Fruit fly (Drosophila melanogaster): ENCODE data around the gene Ir68a.

Ir68a gene

DNA sequence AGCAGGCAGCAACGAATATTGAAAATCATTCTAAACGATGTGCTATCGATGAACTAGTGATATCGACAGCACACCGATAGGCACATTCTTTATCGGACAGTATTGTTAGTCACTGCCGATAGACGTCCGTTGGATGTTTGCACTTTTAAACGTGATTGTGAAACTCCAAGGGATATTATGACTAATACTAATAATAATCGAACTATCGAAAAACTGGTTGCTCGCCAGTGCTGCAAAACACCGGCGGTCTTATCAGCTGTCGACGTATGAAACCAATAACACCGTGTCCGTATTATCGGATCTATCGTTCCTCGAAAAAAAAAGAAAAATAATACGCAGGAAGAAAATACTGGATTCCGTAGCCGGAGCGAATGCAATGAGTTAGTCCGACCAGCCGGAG lies 25.5 kb downstream of the Ir68a start, which contains the start of the genes Ube3a and CG7600 (continued):
- peak; percentile 45 for TF ChIP-seq CG2678 (tag; optimal IDR thresholded peaks at IDR 0.05)
- TF ChIP-seq wdn (GFP tag; IDR thresholded peaks at IDR 0.05) = no peak
- TF ChIP-seq pum (GFP tag; optimal IDR thresholded peaks at IDR 0.05) = no peak
- peak; percentile 20 for TF ChIP-seq vfl (GFP tag; optimal IDR thresholded peaks at IDR 0.05)
- no peak for TF ChIP-seq Camta (GFP tag; optimal IDR thresholded peaks at IDR 0.05)
- TF ChIP-seq Poxn (GFP tag; IDR thresholded peaks at IDR 0.05) = no peak
- TF ChIP-seq CG30020 (tag; optimal IDR thresholded peaks at IDR 0.05) = peak; percentile 56
- TF ChIP-seq stwl (tag; optimal IDR thresholded peaks at IDR 0.05) = peak; percentile 99
- no peak for TF ChIP-seq org-1 (GFP tag; optimal IDR thresholded peaks at IDR 0.05)
- peak; percentile 63 for TF ChIP-seq gro (GFP tag; optimal IDR thresholded peaks at IDR 0.05)
- TF ChIP-seq Lim3 (GFP tag; IDR thresholded peaks at IDR 0.05) = no peak
- peak; percentile 94 for TF ChIP-seq HmgZ (tag; optimal IDR thresholded peaks at IDR 0.05)
- TF ChIP-seq Gug (GFP tag; IDR thresholded peaks at IDR 0.05) = no peak
- TF ChIP-seq B-H2 (GFP tag; optimal IDR thresholded peaks at IDR 0.05) = peak; percentile 90
- no peak for TF ChIP-seq Hr39 (optimal IDR thresholded peaks at IDR 0.05)
- TF ChIP-seq ash1 (GFP tag; optimal IDR thresholded peaks at IDR 0.05) = peak; percentile 21
- TF ChIP-seq CG42726 (GFP tag; IDR thresholded peaks at IDR 0.05; ENCODE audit: partially characterized antibody) = peak; percentile 91; the same call in 1 of the 2 replicates
- TF ChIP-seq p53 (GFP tag; optimal IDR thresholded peaks at IDR 0.05) = peak; percentile 7
- peak; percentile 94 for TF ChIP-seq Med (GFP tag)
- peak; percentile 100 for TF ChIP-seq hb (GFP tag; IDR thresholded peaks at IDR 0.05; ENCODE audit: partially characterized antibody)
- TF ChIP-seq CG17361 (GFP tag; IDR thresholded peaks at IDR 0.05) = 0 out of 3 replicates have a peak, but pooled peaks have one; percentile 41
- TF ChIP-seq Dll (GFP tag; IDR thresholded peaks at IDR 0.05; ENCODE audit: partially characterized antibody) = peak; percentile 98
- peak; percentile 79 for TF ChIP-seq CrebB (tag; optimal IDR thresholded peaks at IDR 0.05)
- no peak for TF ChIP-seq CG31388 (GFP tag; optimal IDR thresholded peaks at IDR 0.05)
- peak; percentile 40 for TF ChIP-seq bcd (GFP tag; optimal IDR thresholded peaks at IDR 0.05)
- TF ChIP-seq CG13123 (GFP tag; optimal IDR thresholded peaks at IDR 0.05) = no peak
- TF ChIP-seq CG8281 (tag; optimal IDR thresholded peaks at IDR 0.05) = no peak
- TF ChIP-seq CG3995 (GFP tag; optimal IDR thresholded peaks at IDR 0.05) = peak; percentile 95
- TF ChIP-seq Atf-2 (GFP tag; optimal IDR thresholded peaks at IDR 0.05) = peak; percentile 19
- TF ChIP-seq ind (GFP tag; optimal IDR thresholded peaks at IDR 0.05) = no peak
- TF ChIP-seq NC2β (GFP tag; optimal IDR thresholded peaks at IDR 0.05) = peak; percentile 65
- TF ChIP-seq Sin3A (optimal IDR thresholded peaks at IDR 0.05) = peak; percentile 71
- no peak for TF ChIP-seq Mad (GFP tag; optimal IDR thresholded peaks at IDR 0.05)
- peak; percentile 66 for TF ChIP-seq CG2712 (tag; optimal IDR thresholded peaks at IDR 0.05)
- TF ChIP-seq Nf-YA (GFP tag; IDR thresholded peaks at IDR 0.05) = no peak
- TF ChIP-seq NK7.1 (GFP tag; optimal IDR thresholded peaks at IDR 0.05) = no peak
- TF ChIP-seq lbe (GFP tag; optimal IDR thresholded peaks at IDR 0.05) = peak; percentile 81
- no peak for TF ChIP-seq CG7372 (GFP tag; IDR thresholded peaks at IDR 0.05)
- peak; percentile 95 for TF ChIP-seq CG15514 (GFP tag; optimal IDR thresholded peaks at IDR 0.05)
- peak; percentile 100 for TF ChIP-seq vnd (GFP tag; IDR thresholded peaks at IDR 0.05; ENCODE audit: partially characterized antibody)
- peak; percentile 18; the same call in 1 of the 2 replicates for TF ChIP-seq sim (GFP tag; IDR thresholded peaks at IDR 0.05)
- TF ChIP-seq Elba2 (GFP tag; optimal IDR thresholded peaks at IDR 0.05) = peak; percentile 60
- TF ChIP-seq Blimp-1 (GFP tag; optimal IDR thresholded peaks at IDR 0.05) = no peak
- TF ChIP-seq CG2202 (tag; optimal IDR thresholded peaks at IDR 0.05) = peak; percentile 34
- TF ChIP-seq pho (GFP tag; optimal IDR thresholded peaks at IDR 0.05) = peak; percentile 70
- peak; percentile 74 for TF ChIP-seq CG17186 (GFP tag; optimal IDR thresholded peaks at IDR 0.05)
- peak; percentile 47; the same call in 1 of the 3 replicates for TF ChIP-seq ci (GFP tag; IDR thresholded peaks at IDR 0.05)
- TF ChIP-seq Trl (optimal IDR thresholded peaks at IDR 0.05) = no peak
- peak; percentile 51 for TF ChIP-seq Trl (GFP tag; optimal IDR thresholded peaks at IDR 0.05)
- TF ChIP-seq PHDP (tag; optimal IDR thresholded peaks at IDR 0.05) = peak; percentile 48
- no peak for TF ChIP-seq CkIIα-i1 (GFP tag; IDR thresholded peaks at IDR 0.05)
- TF ChIP-seq HmgD (GFP tag; optimal IDR thresholded peaks at IDR 0.05) = peak; percentile 88
- peak; percentile 5 for TF ChIP-seq CG13775 (GFP tag; optimal IDR thresholded peaks at IDR 0.05)

All from whole organism, embryonic.